Worm (Caenorhabditis elegans): ENCODE measurements around the gene irg-3.

DNA sequence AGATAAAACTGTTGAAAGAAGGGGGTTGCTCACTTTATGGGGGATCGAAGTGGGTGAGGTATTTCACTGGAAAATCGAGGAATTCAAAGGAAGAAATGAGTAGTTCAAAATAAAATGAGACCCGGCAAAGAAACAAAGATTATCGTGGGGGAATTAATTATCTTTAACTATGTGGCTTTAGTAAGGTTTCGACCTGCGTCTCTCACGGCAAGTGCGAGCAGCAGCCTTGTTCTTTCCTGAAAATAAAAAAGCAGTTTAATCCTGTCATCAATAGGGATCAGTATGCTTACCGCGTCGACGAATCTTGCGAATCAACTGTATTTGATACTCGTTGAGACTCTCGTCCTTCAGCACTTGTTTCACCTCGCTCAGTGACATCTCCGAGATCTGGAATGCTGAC is 29.5 kb downstream of the irg-3 start, which contains the start of gene srh-271:
- no peak for TF ChIP-seq fos-1 (tag; optimal IDR thresholded peaks at IDR 0.05)
- no peak for TF ChIP-seq alr-1 (tag; optimal IDR thresholded peaks at IDR 0.05; ENCODE audit: borderline replicate concordance)
- TF ChIP-seq ama-1 (optimal IDR thresholded peaks at IDR 0.05), result no peak
- no peak for TF ChIP-seq nhr-77 (tag; optimal IDR thresholded peaks at IDR 0.05)
- no peak for TF ChIP-seq nhr-28 (tag; optimal IDR thresholded peaks at IDR 0.05)
- no peak for TF ChIP-seq unc-62 (GFP tag; optimal IDR thresholded peaks at IDR 0.05)
- no peak for TF ChIP-seq lin-15B (tag; optimal IDR thresholded peaks at IDR 0.05)
- TF ChIP-seq elt-3 (tag; optimal IDR thresholded peaks at IDR 0.05), result no peak
- no peak for TF ChIP-seq mep-1 (tag; optimal IDR thresholded peaks at IDR 0.05)
- no peak for TF ChIP-seq hlh-17 (GFP tag; optimal IDR thresholded peaks at IDR 0.05; ENCODE audit: borderline replicate concordance)
- no peak for TF ChIP-seq efl-1 (optimal IDR thresholded peaks at IDR 0.05)
- peak in 1 of 2 experiments; percentile 38 for TF ChIP-seq efl-1 (GFP tag; optimal IDR thresholded peaks at IDR 0.05 in 1 of 2)
- no peak for TF ChIP-seq fkh-10 (GFP tag; optimal IDR thresholded peaks at IDR 0.05)

Measured in whole organism, L1 larva.